Worm (Caenorhabditis elegans) whole organism, early embryonic: Measurements from ENCODE around the gene Y49F6C.6.

Source experiments
- B0310.2 ChIP-seq: sonication (generic microtip); optimal IDR thresholded peaks from 2 replicates; lab custom pipeline; 2016; ENCODE audit warnings: mild to moderate bottlenecking, missing genetic modification characterization, missing compliant biosample characterization
- F13C5.2 ChIP-seq: sonication (generic microtip); optimal IDR thresholded peaks from 2 replicates; lab custom pipeline; 2017; ENCODE audit warnings: mild to moderate bottlenecking, missing genetic modification characterization, inconsistent platforms, missing compliant biosample characterization
- aly-1 ChIP-seq: sonication (generic microtip); optimal IDR thresholded peaks from 2 replicates; lab custom pipeline; 2016; ENCODE audit warnings: missing genetic modification characterization, missing compliant biosample characterization
- ama-1 ChIP-seq: fragments of 150-350 bp; optimal IDR thresholded peaks from 2 replicates; lab custom pipeline; 2014
- ceh-13 ChIP-seq: fragments of 200-800 bp; sonication (Bioruptor generic); optimal IDR thresholded peaks from 2 replicates; lab custom pipeline; 2018; ENCODE audit warnings: mild to moderate bottlenecking, missing genetic modification characterization, missing compliant biosample characterization
- ceh-36 ChIP-seq: sonication (generic microtip); optimal IDR thresholded peaks from 2 replicates; lab custom pipeline; 2016; ENCODE audit warnings: missing genetic modification characterization, inconsistent platforms, missing compliant biosample characterization
- ets-7 ChIP-seq: sonication (generic microtip); optimal IDR thresholded peaks from 2 replicates; lab custom pipeline; 2016; ENCODE audit warnings: missing genotype, missing genetic modification characterization, missing compliant biosample characterization
- flt-1 ChIP-seq: fragments of 200-800 bp; sonication (Bioruptor generic); IDR thresholded peaks from 2 replicates; pipeline ENCODE4 v1.3.6; 2022; ENCODE audit warnings: missing genetic modification characterization, missing compliant biosample characterization
- hmbx-1 ChIP-seq: sonication (generic microtip); optimal IDR thresholded peaks from 2 replicates; lab custom pipeline; 2016; ENCODE audit warnings: mild to moderate bottlenecking, missing genetic modification characterization, missing compliant biosample characterization
- hmg-4 ChIP-seq: fragments of 200-800 bp; sonication (Bioruptor generic); optimal IDR thresholded peaks from 2 replicates; lab custom pipeline; 2018; ENCODE audit warnings: mild to moderate bottlenecking, missing genetic modification characterization, missing compliant biosample characterization
- hnd-1 ChIP-seq: sonication (generic microtip); optimal IDR thresholded peaks from 2 replicates; lab custom pipeline; 2016; ENCODE audit warnings: missing genetic modification characterization, missing compliant biosample characterization
- pes-1 ChIP-seq: fragments of 200-800 bp; sonication (Bioruptor generic); IDR thresholded peaks from 2 replicates; pipeline ENCODE4 v1.3.6; 2022; ENCODE audit warnings: missing genetic modification reagents, missing genetic modification characterization, missing compliant biosample characterization
- scrt-1 ChIP-seq: fragments of 200-800 bp; sonication (Bioruptor generic); IDR thresholded peaks from 2 replicates; pipeline ENCODE4 v1.3.6; 2022; ENCODE audit warnings: missing genetic modification characterization, missing compliant biosample characterization
- sea-1 ChIP-seq: fragments of 200-800 bp; sonication (Bioruptor generic); conservative IDR thresholded peaks from 2 replicates; pipeline ENCODE4 v1.3.6; 2022; ENCODE audit warnings: missing genetic modification characterization, missing compliant biosample characterization
- tbx-11 ChIP-seq: fragments of 200-800 bp; sonication (Bioruptor generic); IDR thresholded peaks from 2 replicates; pipeline ENCODE4 v1.3.6; 2022; ENCODE audit warnings: missing genetic modification characterization, missing compliant biosample characterization
- tbx-37 ChIP-seq: fragments of 200-800 bp; sonication (Bioruptor generic); conservative IDR thresholded peaks from 2 replicates; pipeline ENCODE4 v1.3.6; 2022; ENCODE audit warnings: missing genetic modification reagents, missing genetic modification characterization, missing compliant biosample characterization
- tra-4 ChIP-seq: sonication (generic microtip); optimal IDR thresholded peaks from 2 replicates; lab custom pipeline; 2017; ENCODE audit warnings: missing genetic modification characterization, missing compliant biosample characterization

The Y49F6C.6 gene

ce11 chrII:3343714-3344113 is 23.3 kb downstream of the Y49F6C.6 start, which contains the start of gene F14D2.15:
F14D2.15 (minus strand) TSS chrII:3343814.
- no peak for TF ChIP-seq tra-4
- no peak for TF ChIP-seq hmbx-1
- TF ChIP-seq sea-1 (GFP tag; lab: Robert Waterston, UW): no peak
- TF ChIP-seq ama-1 (lab: Kevin White, UChicago): no peak
- no peak for TF ChIP-seq ets-7 (tag; lab: Kevin White, UChicago)
- TF ChIP-seq aly-1 (tag; lab: Kevin White, UChicago): no peak
- TF ChIP-seq F13C5.2 (tag; lab: Kevin White, UChicago): no peak
- TF ChIP-seq ceh-13 (GFP tag; lab: Kevin White, UChicago): no peak
- no peak for TF ChIP-seq tbx-11 (GFP tag; lab: Robert Waterston, UW)
- TF ChIP-seq tbx-37 (GFP tag; lab: Robert Waterston, UW): no peak
- TF ChIP-seq pes-1 (GFP tag; lab: Robert Waterston, UW): no peak
- TF ChIP-seq hmg-4: no peak
- TF ChIP-seq ceh-36 (tag; lab: Kevin White, UChicago): no peak
- no peak for TF ChIP-seq hnd-1 (tag; lab: Kevin White, UChicago)

DNA sequence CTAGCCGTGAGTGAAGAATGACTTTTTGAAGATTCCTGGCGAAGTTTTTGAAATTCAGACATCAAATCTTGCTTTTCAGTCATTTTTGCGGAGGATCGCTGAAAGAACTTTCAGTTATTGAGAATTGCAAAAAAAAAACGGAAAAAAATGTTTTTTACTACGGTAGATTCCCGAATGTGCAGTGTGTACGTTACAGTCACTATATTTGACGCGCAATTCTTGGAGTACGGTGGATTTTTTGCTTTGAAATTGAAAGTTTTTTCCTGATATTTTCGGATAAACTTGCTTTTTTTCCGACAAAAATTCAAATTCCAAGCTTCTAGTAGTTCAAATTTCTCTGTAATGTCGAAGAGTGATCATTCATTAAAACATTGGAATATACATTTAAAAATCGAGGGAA is 25.0 kb downstream of the Y49F6C.6 start, which contains the start of gene F14D2.11:
TSS of gene F14D2.11 (minus strand) at position 101 of the 400 bp plus-strand sequence.
- TF ChIP-seq tra-4 (no peak), aly-1 (tag; lab: Kevin White, UChicago) (no peak), tbx-37 (GFP tag; lab: Robert Waterston, UW) (no peak), flt-1 (GFP tag; lab: Robert Waterston, UW) (no peak), tbx-11 (GFP tag; lab: Robert Waterston, UW) (no peak), sea-1 (GFP tag; lab: Robert Waterston, UW) (no peak), hnd-1 (tag; lab: Kevin White, UChicago) (no peak), ceh-36 (tag; lab: Kevin White, UChicago) (no peak), F13C5.2 (tag; lab: Kevin White, UChicago) (no peak), scrt-1 (no peak), ceh-13 (GFP tag; lab: Kevin White, UChicago) (no peak), hmbx-1 (no peak), ama-1 (lab: Kevin White, UChicago) (no peak), ets-7 (tag; lab: Kevin White, UChicago) (no peak), B0310.2 (tag; lab: Kevin White, UChicago) (no peak), pes-1 (GFP tag; lab: Robert Waterston, UW) (no peak), hmg-4 (no peak)

DNA sequence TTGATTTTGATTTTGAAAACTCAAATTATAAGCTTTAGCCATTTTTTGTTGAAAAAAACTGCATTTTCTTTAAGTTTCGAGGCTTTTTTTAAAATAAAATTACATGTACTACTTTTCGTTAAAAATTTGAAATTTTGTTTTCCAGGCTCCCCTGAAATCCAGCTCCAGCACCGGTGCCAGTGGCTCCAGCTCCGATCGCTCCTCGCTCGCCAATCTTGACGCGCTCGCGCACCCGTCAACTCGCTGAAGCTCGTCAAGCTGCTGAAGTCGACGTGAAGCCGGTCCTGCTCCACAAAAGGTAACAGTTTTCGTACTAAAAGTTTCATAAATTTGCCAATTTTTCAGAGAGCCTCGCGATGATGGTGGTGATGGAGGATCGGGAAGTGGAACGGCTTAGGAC is 26.2 kb downstream of the Y49F6C.6 start:
- no peak for TF ChIP-seq scrt-1
- no peak for TF ChIP-seq ceh-36 (tag; lab: Kevin White, UChicago)
- no peak for TF ChIP-seq B0310.2 (tag; lab: Kevin White, UChicago)
- no peak for TF ChIP-seq ceh-13 (GFP tag; lab: Kevin White, UChicago)
- no peak for TF ChIP-seq hnd-1 (tag; lab: Kevin White, UChicago)

DNA sequence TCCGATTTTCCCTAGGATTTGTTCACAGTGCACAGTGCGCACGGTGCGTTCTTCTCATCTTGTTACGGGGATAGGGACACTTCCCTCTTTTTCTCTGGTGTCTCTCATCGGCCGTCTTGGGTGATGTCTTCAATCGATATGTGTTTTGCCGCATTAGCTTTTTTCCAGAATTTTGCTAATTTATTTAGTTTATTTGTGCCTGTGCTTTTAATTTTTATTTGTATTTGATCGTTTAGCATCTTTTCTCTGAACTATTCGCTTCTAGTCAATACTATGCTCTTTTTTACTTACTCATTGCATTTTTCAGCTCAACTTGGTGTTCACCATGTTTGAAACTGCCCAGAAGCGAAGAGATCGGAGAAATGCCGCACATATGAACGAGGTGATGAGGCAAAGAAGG is 26.7 kb downstream of the Y49F6C.6 start, which contains the start of gene F14D2.5:
TSS of gene F14D2.5 (plus strand) at position 301 of the 400 bp plus-strand sequence.
- TF ChIP-seq tbx-37 (GFP tag; lab: Robert Waterston, UW) (no peak), sea-1 (GFP tag; lab: Robert Waterston, UW) (no peak), hnd-1 (tag; lab: Kevin White, UChicago) (no peak), tbx-11 (GFP tag; lab: Robert Waterston, UW) (no peak), scrt-1 (no peak), ets-7 (tag; lab: Kevin White, UChicago) (no peak), tra-4 (no peak), hmbx-1 (no peak), F13C5.2 (tag; lab: Kevin White, UChicago) (no peak), pes-1 (GFP tag; lab: Robert Waterston, UW) (no peak), ceh-13 (GFP tag; lab: Kevin White, UChicago) (no peak)

DNA sequence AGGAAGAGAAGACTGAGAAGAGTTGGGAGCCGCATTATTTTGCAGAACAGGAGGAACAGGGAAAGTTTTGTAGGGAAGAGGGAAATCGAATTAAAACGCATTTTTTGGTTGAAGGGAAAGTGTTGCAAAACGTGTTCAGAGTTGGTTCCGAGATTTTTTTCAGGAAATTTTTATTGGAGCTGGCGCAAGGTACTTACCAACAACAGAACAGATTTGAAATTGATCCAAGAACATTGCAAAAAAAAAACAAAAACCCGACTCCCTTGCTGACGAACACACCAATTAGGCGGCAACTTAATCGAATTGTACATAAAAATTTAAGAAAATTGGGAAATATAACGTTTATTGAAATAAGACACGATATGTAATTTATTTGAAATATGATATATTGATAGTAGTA is 28.4 kb downstream of the Y49F6C.6 start, which contains the start of gene F14D2.7:
TSS of gene F14D2.7 (minus strand) at position 101 of the 400 bp plus-strand sequence.
- no peak for TF ChIP-seq sea-1 (GFP tag; lab: Robert Waterston, UW)
- no peak for TF ChIP-seq aly-1 (tag; lab: Kevin White, UChicago)
- TF ChIP-seq tbx-11 (GFP tag; lab: Robert Waterston, UW): no peak
- no peak for TF ChIP-seq pes-1 (GFP tag; lab: Robert Waterston, UW)
- TF ChIP-seq F13C5.2 (tag; lab: Kevin White, UChicago): no peak
- no peak for TF ChIP-seq ceh-36 (tag; lab: Kevin White, UChicago)
- TF ChIP-seq hmbx-1: no peak
- no peak for TF ChIP-seq hnd-1 (tag; lab: Kevin White, UChicago)
- TF ChIP-seq tra-4: no peak
- TF ChIP-seq ama-1 (lab: Kevin White, UChicago): no peak
- TF ChIP-seq hmg-4: no peak
- no peak for TF ChIP-seq scrt-1

- TF ChIP-seq tbx-11 (GFP tag; lab: Robert Waterston, UW) (no peak), F13C5.2 (tag; lab: Kevin White, UChicago) (no peak), flt-1 (GFP tag; lab: Robert Waterston, UW) (no peak), tra-4 (no peak), sea-1 (GFP tag; lab: Robert Waterston, UW) (no peak), scrt-1 (no peak), pes-1 (GFP tag; lab: Robert Waterston, UW) (no peak), aly-1 (tag; lab: Kevin White, UChicago) (no peak), B0310.2 (tag; lab: Kevin White, UChicago) (no peak), ceh-13 (GFP tag; lab: Kevin White, UChicago) (no peak), ceh-36 (tag; lab: Kevin White, UChicago) (no peak), ama-1 (lab: Kevin White, UChicago) (no peak), hmg-4 (no peak), hmbx-1 (no peak), ets-7 (tag; lab: Kevin White, UChicago) (no peak), hnd-1 (tag; lab: Kevin White, UChicago) (no peak), tbx-37 (GFP tag; lab: Robert Waterston, UW) (no peak)
Observed at ce11 chrII:3337039-3337438, 30.0 kb downstream of the Y49F6C.6 start, which contains the start of gene F14D2.19. F14D2.19 (minus strand) TSS chrII:3337139.

DNA sequence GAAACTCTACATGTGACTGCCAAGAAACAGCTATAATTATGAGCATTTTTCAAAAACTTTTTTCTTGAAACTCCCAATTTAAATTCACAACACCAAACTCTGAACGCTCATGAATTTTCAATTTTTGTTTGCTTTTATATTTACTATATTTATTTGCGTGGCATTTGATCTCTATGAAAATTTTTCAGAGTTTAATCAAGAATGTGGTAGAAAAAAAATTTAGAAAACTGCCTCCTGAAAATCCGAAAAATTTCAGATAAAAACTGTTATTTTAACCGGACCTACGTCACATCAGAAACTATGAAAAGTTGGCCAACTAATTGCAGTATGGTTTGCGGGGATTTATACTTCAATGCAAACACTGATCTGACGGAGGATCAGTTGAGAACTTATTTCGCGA is 35.0 kb downstream of the Y49F6C.6 start, which contains the start of gene irld-27:
TSS of gene irld-27 (plus strand) at position 301 of the 400 bp plus-strand sequence.
- no peak for TF ChIP-seq ets-7 (tag; lab: Kevin White, UChicago)
- no peak for TF ChIP-seq hmg-4
- TF ChIP-seq tra-4: no peak
